Fruit fly (Drosophila melanogaster): ENCODE results near the gene TTLL1B.

Gene TTLL1B

DNA sequence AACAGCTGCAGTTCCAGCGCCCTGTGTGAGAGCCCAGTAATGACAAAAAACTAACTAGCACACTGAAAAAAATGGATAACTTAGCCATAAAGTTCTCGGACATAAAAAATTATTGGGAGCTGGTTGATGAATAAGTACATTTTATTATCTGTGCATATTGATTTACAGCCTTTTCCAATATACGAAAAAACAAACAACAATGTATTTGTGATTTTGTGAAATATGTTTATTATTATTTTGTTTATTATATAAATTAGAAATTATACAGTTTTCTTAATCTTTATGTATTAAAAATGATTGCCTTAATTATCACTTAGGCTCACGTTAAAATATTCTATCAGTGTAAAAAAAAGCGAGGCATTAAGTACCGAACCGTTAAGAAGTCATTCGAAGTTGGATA lies 43.7 kb downstream of the TTLL1B start (continued):
- TF ChIP-seq jigr1 (GFP tag; IDR thresholded peaks at IDR 0.05) (no peak), ase (GFP tag; IDR thresholded peaks at IDR 0.05) (no peak), danr (GFP tag; IDR thresholded peaks at IDR 0.05) (no peak), Asciz (GFP tag; optimal IDR thresholded peaks at IDR 0.05) (no peak), emc (GFP tag; optimal IDR thresholded peaks at IDR 0.05) (no peak), Six4 (GFP tag; optimal IDR thresholded peaks at IDR 0.05) (no peak), da (GFP tag; optimal IDR thresholded peaks at IDR 0.05) (no peak), tup (GFP tag; optimal IDR thresholded peaks at IDR 0.05) (no peak), lab (GFP tag; optimal IDR thresholded peaks at IDR 0.05) (peak; percentile 8), Rx (GFP tag; IDR thresholded peaks at IDR 0.05) (no peak), ems (GFP tag; optimal IDR thresholded peaks at IDR 0.05) (no peak), CG32532 (GFP tag; IDR thresholded peaks at IDR 0.05) (no peak), ATbp (GFP tag; optimal IDR thresholded peaks at IDR 0.05) (peak; percentile 36), Hr3 (GFP tag; optimal IDR thresholded peaks at IDR 0.05) (no peak), zf30C (GFP tag; optimal IDR thresholded peaks at IDR 0.05) (no peak), gem (tag; optimal IDR thresholded peaks at IDR 0.05) (peak; percentile 70), Lim3 (GFP tag; IDR thresholded peaks at IDR 0.05) (no peak), lola (GFP tag; optimal IDR thresholded peaks at IDR 0.05) (peak in 1 of 3 experiments; percentile 39), Mes4 (GFP tag; optimal IDR thresholded peaks at IDR 0.05) (no peak)

DNA sequence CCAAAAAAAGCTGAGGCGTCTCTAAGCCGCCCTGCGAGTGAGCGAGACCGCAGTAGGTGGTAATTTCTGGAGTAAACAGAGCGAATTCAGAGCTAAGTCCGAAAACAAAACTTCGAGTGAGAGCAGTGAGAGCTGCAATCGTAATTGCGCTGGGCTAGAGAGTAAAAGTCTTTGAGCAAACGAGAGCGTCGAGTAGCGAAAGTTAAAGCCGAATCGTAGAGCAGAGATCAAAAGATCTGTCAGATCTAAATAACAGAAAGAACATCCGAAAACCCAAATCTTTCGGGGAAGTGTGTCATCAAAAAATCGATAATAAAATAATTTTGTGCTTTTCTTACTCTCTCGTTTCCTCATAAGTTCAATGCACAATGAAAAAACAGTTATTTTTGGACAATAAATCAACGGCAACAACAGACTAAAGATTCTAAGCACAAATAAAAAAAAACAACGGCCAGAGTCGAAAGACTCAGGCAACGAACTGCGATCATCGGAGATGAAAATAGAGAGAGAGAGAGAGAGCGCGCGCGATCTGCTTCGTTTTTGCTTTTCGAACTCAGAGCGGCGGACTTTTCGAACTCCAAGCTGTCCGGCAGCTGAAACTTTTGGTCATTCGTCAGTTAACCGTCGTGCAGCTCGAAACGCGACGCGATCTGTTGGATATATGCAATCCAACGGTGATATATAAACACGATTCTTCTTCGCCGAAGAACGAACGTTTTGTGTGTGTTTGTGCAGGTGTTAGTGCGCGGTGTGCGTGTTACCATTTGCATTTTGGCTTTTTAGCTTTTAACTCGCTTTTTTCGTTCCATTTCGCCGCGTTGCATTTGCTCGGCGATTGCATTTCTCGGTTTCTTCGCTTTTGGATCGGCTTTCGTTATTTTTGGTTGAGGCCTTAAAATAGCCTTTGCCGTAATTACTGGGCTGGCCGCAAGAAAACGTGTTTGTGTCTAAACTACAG lies 44.4 kb downstream of the TTLL1B start, which contains the start of gene RhoGEF64C:
Gene RhoGEF64C, plus strand, starts transcription at position 607 of the 958 bp plus-strand sequence.
- TF ChIP-seq kni (GFP tag; optimal IDR thresholded peaks at IDR 0.05) (peak; percentile 48), bbx (GFP tag; IDR thresholded peaks at IDR 0.05; ENCODE audit: partially characterized antibody) (peak; percentile 18; the same call in 1 of the 2 replicates), jumu (GFP tag; optimal IDR thresholded peaks at IDR 0.05) (no peak), CG34422 (GFP tag; IDR thresholded peaks at IDR 0.05) (0 out of 3 replicates have a peak, but pooled peaks have one; percentile 28), pho (GFP tag; optimal IDR thresholded peaks at IDR 0.05) (no peak), sr (GFP tag; IDR thresholded peaks at IDR 0.05) (no peak), CG1529 (GFP tag; optimal IDR thresholded peaks at IDR 0.05) (no peak), chm (GFP tag; IDR thresholded peaks at IDR 0.05) (0 out of 2 replicates have a peak, but pooled peaks have one; percentile 9), zen2 (GFP tag; IDR thresholded peaks at IDR 0.05; ENCODE audit: partially characterized antibody) (0 out of 3 replicates have a peak, but pooled peaks have one; percentile 19), Trl (optimal IDR thresholded peaks at IDR 0.05) (peak; percentile 50 to 71), Trl (GFP tag; optimal IDR thresholded peaks at IDR 0.05) (no peak), cg (GFP tag; optimal IDR thresholded peaks at IDR 0.05) (peak; percentile 34), CG13894 (tag; optimal IDR thresholded peaks at IDR 0.05) (no peak), otp (GFP tag; IDR thresholded peaks at IDR 0.05) (peak; percentile 44; the same call in 1 of the 3 replicates), CG7372 (GFP tag; IDR thresholded peaks at IDR 0.05) (no peak), sd (tag; optimal IDR thresholded peaks at IDR 0.05) (no peak), Fer2 (tag; optimal IDR thresholded peaks at IDR 0.05) (no peak), Gsc (GFP tag; IDR thresholded peaks at IDR 0.05) (no peak), Jarid2 (GFP tag; optimal IDR thresholded peaks at IDR 0.05) (peak; percentile 68), Deaf1 (tag; optimal IDR thresholded peaks at IDR 0.05) (peak; percentile 54), aop (GFP tag; IDR thresholded peaks at IDR 0.05) (no peak), chinmo (GFP tag; IDR thresholded peaks at IDR 0.05; ENCODE audit: partially characterized antibody) (peak; percentile 70; the same call in 2 of the 4 replicates), sens (GFP tag) (peak; percentile 68), Six4 (GFP tag; optimal IDR thresholded peaks at IDR 0.05) (no peak), CG42726 (GFP tag; IDR thresholded peaks at IDR 0.05; ENCODE audit: partially characterized antibody) (0 out of 2 replicates have a peak, but pooled peaks have one; percentile 15), Blimp-1 (GFP tag; optimal IDR thresholded peaks at IDR 0.05) (peak; percentile 79), gsb (GFP tag; IDR thresholded peaks at IDR 0.05) (no peak), H2.0 (GFP tag; IDR thresholded peaks at IDR 0.05) (no peak), CG9876 (GFP tag; optimal IDR thresholded peaks at IDR 0.05) (no peak), nom (GFP tag; optimal IDR thresholded peaks at IDR 0.05) (peak; percentile 21)

All from whole organism, embryonic.